Fruit fly (Drosophila melanogaster): ENCODE data around the gene CG31955.

Gene CG31955

DNA sequence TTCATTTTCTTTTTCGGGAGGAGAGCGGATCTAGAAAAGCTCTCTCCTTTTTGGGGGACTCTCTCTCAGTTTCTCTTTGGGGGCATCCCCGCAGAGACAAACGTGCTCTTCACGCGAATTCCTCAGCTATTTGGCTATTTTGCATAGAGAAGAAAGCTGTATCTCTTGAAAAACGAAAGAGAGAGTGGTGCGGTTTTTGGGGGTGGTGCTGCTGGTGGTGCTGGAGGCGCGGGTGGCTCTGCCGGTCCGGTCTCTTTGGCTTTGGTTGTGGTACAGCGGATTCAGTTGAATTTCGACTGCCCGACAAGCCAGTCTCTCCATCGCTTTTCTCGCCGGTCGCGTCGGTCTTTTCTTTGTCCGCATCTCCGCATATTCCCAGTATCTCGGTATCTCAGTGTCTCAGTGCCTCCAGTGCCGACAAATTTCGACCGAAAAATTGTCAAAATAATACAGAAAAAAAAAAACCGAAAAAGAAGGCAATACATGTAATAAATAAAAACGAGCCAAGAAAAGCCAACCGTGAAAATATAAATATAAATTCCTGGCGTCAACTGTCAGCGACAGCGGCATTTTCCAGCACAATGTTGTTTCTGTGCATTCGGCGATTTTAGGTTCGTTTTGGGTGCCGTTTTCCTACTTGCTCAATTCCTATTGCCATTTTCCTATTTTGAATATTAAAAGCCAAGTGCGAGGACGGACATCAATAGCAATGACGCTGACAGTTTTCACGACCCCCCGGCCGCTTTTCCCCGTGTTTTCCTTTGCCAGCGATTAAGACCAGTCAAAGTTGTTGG is 17.5 kb upstream of the CG31955 start, which contains the start of gene CG10019 (continued):
- TF ChIP-seq sd (tag; optimal IDR thresholded peaks at IDR 0.05) (peak; percentile 58), caup (GFP tag; optimal IDR thresholded peaks at IDR 0.05; ENCODE audit: severe bottlenecking) (peak; percentile 3), Dbx (GFP tag; IDR thresholded peaks at IDR 0.05) (0 out of 3 replicates have a peak, but pooled peaks have one; percentile 8), Med (GFP tag) (peak; percentile 71), dati (GFP tag; IDR thresholded peaks at IDR 0.05) (no peak), sens (GFP tag) (peak; percentile 75), her (GFP tag; optimal IDR thresholded peaks at IDR 0.05) (no peak), crol (GFP tag; IDR thresholded peaks at IDR 0.05) (peak; percentile 78), E2f2 (GFP tag; IDR thresholded peaks at IDR 0.05) (no peak), CG11696 (GFP tag; IDR thresholded peaks at IDR 0.05) (0 out of 2 replicates have a peak, but pooled peaks have one; percentile 23), CG3163 (GFP tag; optimal IDR thresholded peaks at IDR 0.05) (peak; percentile 98), kni (GFP tag; optimal IDR thresholded peaks at IDR 0.05) (no peak), HLH4C (GFP tag; IDR thresholded peaks at IDR 0.05; ENCODE audit: partially characterized antibody) (0 out of 3 replicates have a peak, but pooled peaks have one; percentile 20), zen2 (GFP tag; IDR thresholded peaks at IDR 0.05; ENCODE audit: partially characterized antibody) (0 out of 3 replicates have a peak, but pooled peaks have one; percentile 30), Hand (GFP tag; optimal IDR thresholded peaks at IDR 0.05) (peak; percentile 26), CG13287 (GFP tag; IDR thresholded peaks at IDR 0.05; ENCODE audit: partially characterized antibody) (peak; percentile 44; the same call in 1 of the 2 replicates)

DNA sequence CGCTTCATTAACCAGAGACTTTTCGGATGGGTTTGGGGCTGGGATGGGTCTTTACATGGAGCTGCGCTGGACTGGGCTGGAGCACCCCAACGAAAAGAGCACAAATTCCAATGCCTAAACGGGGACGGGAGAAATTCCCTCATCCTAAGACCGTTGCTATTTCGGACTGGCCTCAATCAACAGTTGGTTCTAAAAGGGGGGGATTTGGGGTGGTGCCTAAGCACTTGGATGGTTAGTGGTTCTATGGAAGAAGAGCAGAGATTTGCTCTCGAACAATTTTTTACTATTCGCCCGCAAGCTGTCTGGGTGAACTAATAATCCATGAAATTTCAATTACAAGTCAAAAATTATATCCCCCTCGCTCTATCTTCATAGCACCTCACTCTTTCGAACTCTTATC is 16.7 kb upstream of the CG31955 start:
- TF ChIP-seq CG10274 (GFP tag; optimal IDR thresholded peaks at IDR 0.05) = peak; percentile 26
- TF ChIP-seq Ravus (GFP tag; IDR thresholded peaks at IDR 0.05) = no peak
- 0 out of 2 replicates have a peak, but pooled peaks have one; percentile 15 for TF ChIP-seq cas (GFP tag; IDR thresholded peaks at IDR 0.05)
- TF ChIP-seq scrt (GFP tag; optimal IDR thresholded peaks at IDR 0.05) = peak; percentile 94
- TF ChIP-seq chinmo (GFP tag; IDR thresholded peaks at IDR 0.05; ENCODE audit: partially characterized antibody) = 0 out of 4 replicates have a peak, but pooled peaks have one; percentile 40
- TF ChIP-seq kah (GFP tag; optimal IDR thresholded peaks at IDR 0.05) = peak; percentile 41
- no peak for TF ChIP-seq Myb (GFP tag; optimal IDR thresholded peaks at IDR 0.05)
- peak; percentile 4 for TF ChIP-seq CG18599 (GFP tag; optimal IDR thresholded peaks at IDR 0.05)
- TF ChIP-seq abd-A (tag; optimal IDR thresholded peaks at IDR 0.05) = peak; percentile 70

DNA sequence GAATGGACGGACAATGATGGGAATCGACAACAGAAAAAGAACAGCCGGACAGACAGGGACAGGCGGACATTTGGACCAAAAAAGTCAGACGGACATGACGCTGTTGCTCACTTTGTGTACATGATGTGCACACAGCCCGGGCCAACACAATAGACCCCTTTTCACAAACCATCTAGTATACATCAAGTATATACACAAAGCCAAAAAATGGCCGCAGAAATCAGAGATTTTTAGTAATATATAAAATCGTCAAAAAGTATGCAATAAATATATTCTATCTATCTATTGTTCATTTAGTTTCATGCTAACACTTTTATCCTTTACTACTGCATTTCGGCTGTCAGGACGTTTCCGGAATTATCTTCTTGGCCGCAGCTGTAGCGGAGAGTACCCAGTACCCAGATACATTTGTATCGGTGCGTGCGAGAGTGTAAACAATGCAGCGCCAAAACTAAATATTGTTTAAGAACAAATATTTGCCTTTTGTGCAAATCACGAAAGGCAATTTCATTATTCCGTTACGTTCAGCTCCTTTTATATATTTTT is 6.6 kb upstream of the CG31955 start:
- no peak for TF ChIP-seq CG1529 (GFP tag; optimal IDR thresholded peaks at IDR 0.05)
- TF ChIP-seq CG13296 (GFP tag; optimal IDR thresholded peaks at IDR 0.05) = peak; percentile 18
- no peak for TF ChIP-seq Dref (GFP tag; IDR thresholded peaks at IDR 0.05)
- TF ChIP-seq CG13287 (GFP tag; IDR thresholded peaks at IDR 0.05; ENCODE audit: partially characterized antibody) = no peak
- TF ChIP-seq Dfd (GFP tag; optimal IDR thresholded peaks at IDR 0.05) = no peak
- TF ChIP-seq ash1 (GFP tag; optimal IDR thresholded peaks at IDR 0.05) = no peak
- TF ChIP-seq Oaz (GFP tag; IDR thresholded peaks at IDR 0.05) = no peak
- TF ChIP-seq trem (tag; optimal IDR thresholded peaks at IDR 0.05) = no peak
- no peak for TF ChIP-seq Adf1 (GFP tag; IDR thresholded peaks at IDR 0.05)
- TF ChIP-seq CoRest (tag; optimal IDR thresholded peaks at IDR 0.05) = peak; percentile 41
- TF ChIP-seq CG7271 (tag; optimal IDR thresholded peaks at IDR 0.05) = no peak
- TF ChIP-seq Trl (optimal IDR thresholded peaks at IDR 0.05) = no peak
- TF ChIP-seq Trl (GFP tag; optimal IDR thresholded peaks at IDR 0.05) = no peak
- TF ChIP-seq Ssrp (tag; optimal IDR thresholded peaks at IDR 0.05) = peak; percentile 7
- no peak for TF ChIP-seq Bdp1 (GFP tag; optimal IDR thresholded peaks at IDR 0.05)
- no peak for TF ChIP-seq H15 (GFP tag; IDR thresholded peaks at IDR 0.05)
- TF ChIP-seq gfzf (GFP tag; optimal IDR thresholded peaks at IDR 0.05) = no peak
- no peak for TF ChIP-seq CG43689 (GFP tag; IDR thresholded peaks at IDR 0.05)
- no peak for TF ChIP-seq Chrac-16 (GFP tag; optimal IDR thresholded peaks at IDR 0.05)
- no peak for TF ChIP-seq CG4730 (GFP tag; IDR thresholded peaks at IDR 0.05)
- TF ChIP-seq CG4424 (GFP tag; optimal IDR thresholded peaks at IDR 0.05) = peak; percentile 36
- no peak for TF ChIP-seq CG17802 (tag; optimal IDR thresholded peaks at IDR 0.05)
- TF ChIP-seq CG11560 (tag; IDR thresholded peaks at IDR 0.05) = no peak

All from whole organism, embryonic.